Fruit fly (Drosophila melanogaster) whole organism, embryonic: Measurements from ENCODE around the gene CG31141.

ENCODE experiments used
- CG10147 ChIP-seq: fragments of 200-800 bp; sonication (Bioruptor generic); optimal IDR thresholded peaks from 2 replicates; lab custom pipeline; 2019; ENCODE audit warnings: missing biosample characterization, mild to moderate bottlenecking, missing genetic modification characterization, moderate library complexity
- CG10462 ChIP-seq: fragments of 200-800 bp; sonication (Bioruptor generic); optimal IDR thresholded peaks from 2 replicates; lab custom pipeline; 2016; ENCODE audit warnings: missing biosample characterization, missing genetic modification characterization
- CG10565 ChIP-seq: fragments of 200-800 bp; sonication (Bioruptor generic); optimal IDR thresholded peaks from 3 replicates; lab custom pipeline; 2016; ENCODE audit warnings: missing biosample characterization, mild to moderate bottlenecking, missing genetic modification characterization
- CG12104 ChIP-seq: fragments of 200-800 bp; sonication (Bioruptor generic); optimal IDR thresholded peaks from 3 replicates; lab custom pipeline; 2016; ENCODE audit warnings: missing biosample characterization, missing genetic modification characterization
- CG13424 ChIP-seq: fragments of 200-800 bp; sonication (Bioruptor generic); optimal IDR thresholded peaks from 2 replicates; lab custom pipeline; 2019; ENCODE audit warnings: missing biosample characterization, mild to moderate bottlenecking, missing genetic modification characterization, moderate library complexity
- CG15514 ChIP-seq: fragments of 200-800 bp; sonication (Bioruptor generic); optimal IDR thresholded peaks from 3 replicates; lab custom pipeline; 2017; ENCODE audit warnings: missing biosample characterization, missing genetic modification characterization, mild to moderate bottlenecking, moderate library complexity, missing genetic modification reagents
- CG1603 ChIP-seq: fragments of 200-800 bp; sonication (Bioruptor generic); optimal IDR thresholded peaks from 2 replicates; lab custom pipeline; 2019; ENCODE audit warnings: missing biosample characterization, mild to moderate bottlenecking, missing genetic modification characterization, moderate library complexity
- CG17612 ChIP-seq: fragments of 200-800 bp; sonication (Bioruptor generic); IDR thresholded peaks from 2 replicates; pipeline ENCODE4 v1.3.6; 2022; ENCODE audit warnings: missing biosample characterization, missing genetic modification characterization
- CG17829 ChIP-seq: fragments of 200-800 bp; optimal IDR thresholded peaks from 2 replicates; lab custom pipeline; 2019; ENCODE audit warnings: missing biosample characterization, mild to moderate bottlenecking, missing genetic modification characterization, moderate library complexity
- CG18619 ChIP-seq: fragments of 200-800 bp; sonication (Bioruptor generic); optimal IDR thresholded peaks from 3 replicates; lab custom pipeline; 2017; ENCODE audit warnings: missing biosample characterization, mild to moderate bottlenecking, missing genetic modification characterization
- CG18764 ChIP-seq: fragments of 200-800 bp; sonication (Bioruptor generic); optimal IDR thresholded peaks from 3 replicates; lab custom pipeline; 2016; ENCODE audit warnings: missing biosample characterization, missing genetic modification characterization
- CG34224 ChIP-seq: fragments of 200-800 bp; sonication (Bioruptor generic); IDR thresholded peaks from 3 replicates; pipeline ENCODE4 v1.3.6; 2022; ENCODE audit warnings: missing biosample characterization, missing genetic modification characterization; ENCODE audit not compliant: partially characterized antibody
- CG4328 ChIP-seq: fragments of 200-800 bp; sonication (Bioruptor generic); optimal IDR thresholded peaks from 3 replicates; lab custom pipeline; 2017; ENCODE audit warnings: missing biosample characterization, missing genetic modification reagents, missing genetic modification characterization
- CG4707 ChIP-seq: fragments of 200-800 bp; sonication (Bioruptor generic); optimal IDR thresholded peaks from 2 replicates; lab custom pipeline; 2018; ENCODE audit warnings: missing biosample characterization, mild to moderate bottlenecking, missing genetic modification characterization, moderate library complexity
- CG5953 ChIP-seq: fragments of 200-800 bp; sonication (Bioruptor generic); IDR thresholded peaks from 2 replicates; pipeline ENCODE4 v1.3.6; 2022; ENCODE audit warnings: missing biosample characterization, missing genetic modification characterization
- CG6654 ChIP-seq: fragments of 200-800 bp; sonication (Bioruptor generic); optimal IDR thresholded peaks from 2 replicates; lab custom pipeline; 2017; ENCODE audit warnings: missing biosample characterization, mild to moderate bottlenecking, missing genetic modification characterization
- CG8478 ChIP-seq: fragments of >200 bp; optimal IDR thresholded peaks from 2 replicates; lab custom pipeline; 2018
- CrebB ChIP-seq: fragments of 200-800 bp; sonication (Bioruptor generic); optimal IDR thresholded peaks from 3 replicates; lab custom pipeline; 2018; ENCODE audit warnings: missing biosample characterization, mild to moderate bottlenecking, missing genetic modification characterization
- Dbx ChIP-seq: fragments of 200-800 bp; sonication (Bioruptor generic); IDR thresholded peaks from 3 replicates; pipeline ENCODE4 v1.3.6; 2022; ENCODE audit warnings: missing biosample characterization, missing genetic modification characterization
- Dll ChIP-seq: fragments of 200-800 bp; sonication (Bioruptor generic); IDR thresholded peaks from 4 replicates; pipeline ENCODE4 v1.3.6; 2022; ENCODE audit warnings: missing biosample characterization, missing genetic modification characterization; ENCODE audit not compliant: partially characterized antibody
- E2f1 ChIP-seq: fragments of 200-800 bp; sonication (Bioruptor generic); IDR thresholded peaks from 2 replicates; pipeline ENCODE4 v1.3.6; 2022; ENCODE audit warnings: missing biosample characterization, missing genetic modification characterization
- Ets65A ChIP-seq: fragments of 200-800 bp; sonication (Bioruptor generic); peaks from one replicate; lab custom pipeline; 2016; ENCODE audit warnings: missing biosample characterization, missing genetic modification characterization
- Fer3 ChIP-seq: fragments of 200-800 bp; sonication (Bioruptor generic); optimal IDR thresholded peaks from 2 replicates; lab custom pipeline; 2018; ENCODE audit warnings: missing biosample characterization, mild to moderate bottlenecking, missing genetic modification characterization, moderate library complexity
- Hand ChIP-seq: fragments of 200-800 bp; sonication (Bioruptor generic); optimal IDR thresholded peaks from 2 replicates; lab custom pipeline; 2017; ENCODE audit warnings: mild to moderate bottlenecking, missing biosample characterization, missing genetic modification reagents, missing genetic modification characterization
- Hmx ChIP-seq: fragments of 200-800 bp; sonication (Bioruptor generic); optimal IDR thresholded peaks from 2 replicates; lab custom pipeline; 2016; ENCODE audit warnings: missing biosample characterization, missing genetic modification characterization
- NfI ChIP-seq: fragments of 200-800 bp; sonication (Bioruptor generic); optimal IDR thresholded peaks from 3 replicates; lab custom pipeline; 2018; ENCODE audit warnings: missing biosample characterization, mild to moderate bottlenecking, missing genetic modification characterization, moderate library complexity
- Opbp ChIP-seq: fragments of 200-800 bp; sonication (Bioruptor generic); IDR thresholded peaks from 3 replicates; pipeline ENCODE4 v1.3.6; 2022; ENCODE audit warnings: missing biosample characterization, missing genetic modification characterization; ENCODE audit not compliant: partially characterized antibody
- Poxn ChIP-seq: fragments of 200-800 bp; sonication (Bioruptor generic); IDR thresholded peaks from 2 replicates; pipeline ENCODE4 v1.3.6; 2022; ENCODE audit warnings: missing biosample characterization, missing genetic modification characterization
- Side ChIP-seq: fragments of 200-800 bp; sonication (Bioruptor generic); optimal IDR thresholded peaks from 2 replicates; lab custom pipeline; 2016; ENCODE audit warnings: missing biosample characterization, missing genetic modification characterization
- Xbp1 ChIP-seq: fragments of 200-800 bp; sonication (Bioruptor generic); optimal IDR thresholded peaks from 3 replicates; lab custom pipeline; 2016; ENCODE audit warnings: missing biosample characterization, mild to moderate bottlenecking, missing genetic modification characterization
- ab ChIP-seq: fragments of 200-800 bp; sonication (Bioruptor generic); optimal IDR thresholded peaks from 2 replicates; lab custom pipeline; 2016; ENCODE audit warnings: missing biosample characterization, missing genetic modification characterization
- ac ChIP-seq: fragments of 200-800 bp; sonication (Bioruptor generic); optimal IDR thresholded peaks from 3 replicates; lab custom pipeline; 2017; ENCODE audit warnings: missing biosample characterization, mild to moderate bottlenecking, missing genetic modification characterization
- al ChIP-seq: fragments of 200-800 bp; sonication (Bioruptor generic); IDR thresholded peaks from 2 replicates; pipeline ENCODE4 v1.3.6; 2022; ENCODE audit warnings: missing biosample characterization, missing genetic modification characterization
- croc ChIP-seq: fragments of 200-800 bp; sonication (Bioruptor generic); conservative IDR thresholded peaks from 3 replicates; pipeline ENCODE4 v1.3.6; 2022; ENCODE audit warnings: missing biosample characterization, missing genetic modification characterization
- cwo ChIP-seq: fragments of 200-800 bp; sonication (Bioruptor generic); optimal IDR thresholded peaks from 3 replicates; lab custom pipeline; 2017; ENCODE audit warnings: missing biosample characterization, missing genetic modification characterization, mild to moderate bottlenecking, moderate library complexity, missing genetic modification reagents
- dan ChIP-seq: fragments of 200-800 bp; sonication (Bioruptor generic); IDR thresholded peaks from 2 replicates; pipeline ENCODE4 v1.3.6; 2022; ENCODE audit warnings: missing biosample characterization, missing genetic modification characterization
- dm ChIP-seq: fragments of 200-800 bp; sonication (Bioruptor generic); optimal IDR thresholded peaks from 3 replicates; lab custom pipeline; 2016; ENCODE audit warnings: missing biosample characterization, missing genetic modification characterization
- en ChIP-seq: fragments of 200-800 bp; sonication (Bioruptor generic); optimal IDR thresholded peaks from 2 replicates; lab custom pipeline; 2016; ENCODE audit warnings: missing biosample characterization, missing genetic modification characterization
- gsb ChIP-seq: fragments of 200-800 bp; sonication (Bioruptor generic); IDR thresholded peaks from 2 replicates; pipeline ENCODE4 v1.3.6; 2022; ENCODE audit warnings: missing biosample characterization, missing genetic modification characterization
- inv ChIP-seq: fragments of 200-800 bp; sonication (Bioruptor generic); IDR thresholded peaks from 2 replicates; pipeline ENCODE4 v1.3.6; 2022; ENCODE audit warnings: missing biosample characterization, missing genetic modification characterization; ENCODE audit not compliant: partially characterized antibody
- jing ChIP-seq: fragments of 200-800 bp; sonication (Bioruptor generic); optimal IDR thresholded peaks from 2 replicates; lab custom pipeline; 2018; ENCODE audit warnings: missing biosample characterization, mild to moderate bottlenecking, missing genetic modification characterization
- ken ChIP-seq: fragments of 200-800 bp; sonication (Bioruptor generic); IDR thresholded peaks from 3 replicates; pipeline ENCODE4 v1.3.6; 2022; ENCODE audit warnings: missing biosample characterization, missing genetic modification characterization
- kni ChIP-seq: fragments of 200-800 bp; sonication (Bioruptor generic); optimal IDR thresholded peaks from 3 replicates; lab custom pipeline; 2017; ENCODE audit warnings: mild to moderate bottlenecking, missing biosample characterization, missing genetic modification reagents, missing genetic modification characterization
- lilli ChIP-seq: fragments of 200-800 bp; sonication (Bioruptor generic); optimal IDR thresholded peaks from 3 replicates; lab custom pipeline; 2016; ENCODE audit warnings: missing biosample characterization, missing genetic modification characterization
- pan ChIP-seq, 4 experiments: fragments of >200 bp in 3 of 4; fragments of 200-800 bp in 1 of 4; sonication (Bioruptor generic) in 1 of 4; optimal IDR thresholded peaks in 3 of 4; IDR thresholded peaks in 1 of 4; 2 replicates each; pipeline versions ENCODE4 v1.3.6 to Lab custom; 2017 to 2022; ENCODE audit warnings: missing biosample characterization in 2 of 4, missing genetic modification characterization in 2 of 4, mixed read lengths in 1 of 4
- ro ChIP-seq: fragments of 200-800 bp; sonication (Bioruptor generic); IDR thresholded peaks from 2 replicates; pipeline ENCODE4 v1.3.6; 2022; ENCODE audit warnings: missing biosample characterization, missing genetic modification characterization
- sim ChIP-seq: fragments of 200-800 bp; sonication (Bioruptor generic); IDR thresholded peaks from 2 replicates; pipeline ENCODE4 v1.3.6; 2022; ENCODE audit warnings: missing biosample characterization, missing genetic modification characterization
- tin ChIP-seq: fragments of 200-800 bp; sonication (Bioruptor generic); optimal IDR thresholded peaks from 3 replicates; lab custom pipeline; 2016; ENCODE audit warnings: missing biosample characterization, missing genetic modification characterization
- tio ChIP-seq: fragments of 200-800 bp; sonication (Bioruptor generic); optimal IDR thresholded peaks from 2 replicates; lab custom pipeline; 2017; ENCODE audit warnings: missing biosample characterization, missing genetic modification characterization, inconsistent platforms
- vfl ChIP-seq: fragments of 200-800 bp; sonication (Bioruptor generic); optimal IDR thresholded peaks from 2 replicates; lab custom pipeline; 2016; ENCODE audit warnings: missing biosample characterization, missing genetic modification characterization
- wek ChIP-seq: fragments of 200-800 bp; sonication (Bioruptor generic); optimal IDR thresholded peaks from 3 replicates; lab custom pipeline; 2018; ENCODE audit warnings: missing biosample characterization, mild to moderate bottlenecking, missing genetic modification characterization, moderate library complexity

The CG31141 gene

DNA sequence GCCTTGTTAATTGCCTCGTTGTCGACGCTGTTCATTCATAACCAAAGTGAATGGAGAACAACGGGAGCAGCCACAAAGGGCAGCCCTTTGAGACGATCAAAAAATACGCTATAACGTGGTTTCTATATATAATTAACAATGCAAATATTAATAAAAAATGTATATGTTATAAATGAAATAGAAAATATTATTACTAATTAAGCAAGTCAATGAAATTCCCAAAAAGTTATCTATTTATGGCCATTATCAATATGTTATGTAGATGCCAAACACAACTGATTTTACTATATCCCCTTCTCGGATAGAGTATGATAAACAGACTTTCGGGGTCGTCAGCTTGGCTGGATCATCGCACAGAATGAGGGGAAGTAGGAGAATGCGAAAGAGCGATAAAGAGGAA lies 46.3 kb downstream of the CG31141 start (continued):
- TF ChIP-seq gsb (GFP tag; lab: Robert Waterston, UW) (0 out of 2 replicates have a peak, but pooled peaks have one; percentile 20), CG17829 (tag; lab: Kevin White, UChicago) (peak; percentile 52), Fer3 (tag; lab: Kevin White, UChicago) (peak; percentile 61), Hand (GFP tag; lab: Kevin White, UChicago) (no peak), E2f1 (GFP tag; lab: Robert Waterston, UW) (0 out of 2 replicates have a peak, but pooled peaks have one; percentile 25), Side (GFP tag; lab: Kevin White, UChicago) (no peak), ro (GFP tag; lab: Robert Waterston, UW) (no peak), ac (GFP tag; lab: Kevin White, UChicago) (no peak), Hmx (GFP tag; lab: Kevin White, UChicago) (no peak), sim (no peak), dm (no peak), kni (GFP tag; lab: Kevin White, UChicago) (no peak), pan (optimal IDR thresholded peaks at IDR 0.05; lab: Kevin White, UChicago) (no peak), pan (GFP tag; optimal IDR thresholded peaks at IDR 0.05 in 1 of 2, IDR thresholded peaks at IDR 0.05 in 1 of 2) (peak in 1 of 2 experiments; percentile 64), CrebB (tag; lab: Kevin White, UChicago) (no peak), CG1603 (tag; lab: Kevin White, UChicago) (no peak), jing (GFP tag; lab: Kevin White, UChicago) (no peak), CG4707 (no peak), CG10565 (GFP tag; lab: Kevin White, UChicago) (no peak), Dll (no peak), dan (GFP tag; lab: Robert Waterston, UW) (no peak), croc (GFP tag; lab: Robert Waterston, UW) (no peak; the same call in 2 of the 3 replicates), inv (GFP tag; lab: Robert Waterston, UW) (no peak), en (GFP tag; lab: Kevin White, UChicago) (no peak), Xbp1 (GFP tag; lab: Kevin White, UChicago) (peak; percentile 15), Opbp (no peak), CG10462 (GFP tag; lab: Kevin White, UChicago) (no peak), cwo (GFP tag; lab: Kevin White, UChicago) (peak; percentile 53), Ets65A (GFP tag; lab: Kevin White, UChicago) (no peak), CG13424 (peak; percentile 78), ken (peak; percentile 49; the same call in 1 of the 3 replicates), CG34224 (GFP tag; lab: Robert Waterston, UW) (no peak), CG6654 (GFP tag; lab: Kevin White, UChicago) (no peak), CG8478 (lab: Kevin White, UChicago) (no peak), tin (GFP tag; lab: Kevin White, UChicago) (peak; percentile 13), lilli (GFP tag; lab: Kevin White, UChicago) (no peak), vfl (GFP tag; lab: Kevin White, UChicago) (no peak), CG18619 (peak; percentile 31), CG10147 (peak; percentile 32), al (GFP tag; lab: Robert Waterston, UW) (peak; percentile 56), ab (no peak), CG12104 (GFP tag; lab: Kevin White, UChicago) (peak; percentile 17), CG15514 (peak; percentile 14), Dbx (GFP tag; lab: Robert Waterston, UW) (peak; percentile 35; the same call in 2 of the 3 replicates), tio (no peak), wek (no peak), CG4328 (peak; percentile 9), CG5953 (GFP tag; lab: Robert Waterston, UW) (no peak), CG17612 (no peak), CG18764 (no peak), NfI (GFP tag; lab: Kevin White, UChicago) (peak; percentile 47), Poxn (GFP tag; lab: Robert Waterston, UW) (no peak)
